Fruit fly (Drosophila melanogaster) whole organism, prepupa: ENCODE data around the gene CG16779.
A peak's percentile ranks its signal among the peaks of the same experiment; 100 is the strongest.

Experiments
- CG10631 ChIP-seq: fragments of 200-800 bp; sonication (Bioruptor generic); optimal IDR thresholded peaks from 2 replicates; lab custom pipeline; 2016; ENCODE audit warnings: missing biosample characterization, missing genetic modification characterization
- CG10669 ChIP-seq: fragments of 200-800 bp; sonication (Bioruptor generic); optimal IDR thresholded peaks from 3 replicates; lab custom pipeline; 2018; ENCODE audit warnings: missing biosample characterization, mild to moderate bottlenecking, missing genetic modification characterization, moderate library complexity
- CG11762 ChIP-seq: fragments of 200-800 bp; sonication (Bioruptor generic); optimal IDR thresholded peaks from 3 replicates; lab custom pipeline; 2016; ENCODE audit warnings: missing biosample characterization, missing genetic modification characterization; ENCODE audit not compliant: insufficient read depth
- CG11902 ChIP-seq: fragments of 200-800 bp; sonication (Bioruptor generic); optimal IDR thresholded peaks from 3 replicates; lab custom pipeline; 2016; ENCODE audit warnings: missing biosample characterization, missing genetic modification characterization
- CG15336 ChIP-seq: fragments of 200-800 bp; sonication (Bioruptor generic); IDR thresholded peaks from 2 replicates; pipeline ENCODE4 v1.3.6; 2022; ENCODE audit warnings: missing biosample characterization, missing genetic modification characterization
- CG1621 ChIP-seq: fragments of 200-800 bp; sonication (Bioruptor generic); optimal IDR thresholded peaks from 3 replicates; lab custom pipeline; 2018; ENCODE audit warnings: missing biosample characterization, mild to moderate bottlenecking, missing genetic modification characterization
- CG16779 ChIP-seq: fragments of 200-800 bp; sonication (Bioruptor generic); optimal IDR thresholded peaks from 3 replicates; lab custom pipeline; 2017; ENCODE audit warnings: missing biosample characterization, mild to moderate bottlenecking, missing genetic modification characterization
- CG3032 ChIP-seq: fragments of 200-800 bp; optimal IDR thresholded peaks from 2 replicates; lab custom pipeline; 2019; ENCODE audit warnings: missing biosample characterization, mild to moderate bottlenecking, missing genetic modification characterization, moderate library complexity
- CG32006 ChIP-seq: fragments of 200-800 bp; sonication (Bioruptor generic); optimal IDR thresholded peaks from 3 replicates; lab custom pipeline; 2017; ENCODE audit warnings: missing biosample characterization, mild to moderate bottlenecking, missing genetic modification characterization
- CG34406 ChIP-seq: fragments of 200-800 bp; sonication (Bioruptor generic); optimal IDR thresholded peaks from 3 replicates; lab custom pipeline; 2016; ENCODE audit warnings: missing biosample characterization, missing genetic modification characterization
- CG3919 ChIP-seq: fragments of 200-800 bp; sonication (Bioruptor generic); optimal IDR thresholded peaks from 3 replicates; lab custom pipeline; 2016; ENCODE audit warnings: missing biosample characterization, missing genetic modification characterization
- CG6276 ChIP-seq: fragments of 200-800 bp; sonication (Bioruptor generic); optimal IDR thresholded peaks from 2 replicates; lab custom pipeline; 2017; ENCODE audit warnings: missing biosample characterization, mild to moderate bottlenecking, missing genetic modification characterization
- CG6792 ChIP-seq: fragments of 200-800 bp; sonication (Bioruptor generic); optimal IDR thresholded peaks from 3 replicates; lab custom pipeline; 2016; ENCODE audit warnings: missing biosample characterization, missing genetic modification characterization
- CG6808 ChIP-seq: fragments of 200-800 bp; sonication (Bioruptor generic); optimal IDR thresholded peaks from 3 replicates; lab custom pipeline; 2017; ENCODE audit warnings: missing biosample characterization, missing genetic modification characterization, mild to moderate bottlenecking, moderate library complexity, missing genetic modification reagents
- CG7368 ChIP-seq: fragments of 200-800 bp; sonication (Bioruptor generic); optimal IDR thresholded peaks from 3 replicates; lab custom pipeline; 2016; ENCODE audit warnings: missing biosample characterization, missing genetic modification characterization
- CG8119 ChIP-seq: fragments of 200-800 bp; sonication (Bioruptor generic); IDR thresholded peaks from 3 replicates; pipeline ENCODE4 v1.3.6; 2022; ENCODE audit warnings: missing biosample characterization, missing genetic modification characterization
- CG8319 ChIP-seq: fragments of 200-800 bp; sonication (Bioruptor generic); optimal IDR thresholded peaks from 3 replicates; lab custom pipeline; 2016; ENCODE audit warnings: missing biosample characterization, missing genetic modification characterization
- CG8632 ChIP-seq: fragments of 200-800 bp; sonication (Bioruptor generic); optimal IDR thresholded peaks from 3 replicates; lab custom pipeline; 2016; ENCODE audit warnings: missing biosample characterization, missing genetic modification characterization
- CG9139 ChIP-seq: fragments of 200-800 bp; sonication (Bioruptor generic); optimal IDR thresholded peaks from 3 replicates; lab custom pipeline; 2017; ENCODE audit warnings: missing biosample characterization, mild to moderate bottlenecking, missing genetic modification characterization
- Eip75B ChIP-seq: fragments of 200-800 bp; sonication (Bioruptor generic); optimal IDR thresholded peaks from 3 replicates; lab custom pipeline; 2016; ENCODE audit warnings: missing biosample characterization, missing genetic modification characterization
- Eip93F ChIP-seq: fragments of 200-800 bp; sonication (Bioruptor generic); optimal IDR thresholded peaks from 2 replicates; lab custom pipeline; 2016; ENCODE audit warnings: missing biosample characterization, mild to moderate bottlenecking, missing genetic modification characterization
- Ets96B ChIP-seq: fragments of 200-800 bp; optimal IDR thresholded peaks from 2 replicates; lab custom pipeline; 2019; ENCODE audit warnings: missing biosample characterization, mild to moderate bottlenecking, missing genetic modification characterization, moderate library complexity
- Gug ChIP-seq: fragments of 200-800 bp; sonication (Bioruptor generic); IDR thresholded peaks from 2 replicates; pipeline ENCODE4 v1.3.6; 2022; ENCODE audit warnings: missing biosample characterization, missing genetic modification characterization
- Hr38 ChIP-seq: sonication (Bioruptor generic); optimal IDR thresholded peaks from 2 replicates; lab custom pipeline; 2016; ENCODE audit warnings: missing biosample characterization, missing genetic modification characterization
- Hr39 ChIP-seq: fragments of 200-800 bp; sonication (Bioruptor generic); optimal IDR thresholded peaks from 2 replicates; lab custom pipeline; 2016; ENCODE audit warnings: missing biosample characterization, missing genetic modification characterization
- Hr4 ChIP-seq: fragments of 200-800 bp; sonication (Bioruptor generic); optimal IDR thresholded peaks from 3 replicates; lab custom pipeline; 2016; ENCODE audit warnings: missing biosample characterization, missing genetic modification characterization
- Lpt ChIP-seq: fragments of 200-800 bp; sonication (Bioruptor generic); optimal IDR thresholded peaks from 3 replicates; lab custom pipeline; 2016; ENCODE audit warnings: missing biosample characterization, missing genetic modification characterization
- Met ChIP-seq: fragments of 200-800 bp; sonication (Bioruptor generic); optimal IDR thresholded peaks from 3 replicates; lab custom pipeline; 2016; ENCODE audit warnings: missing biosample characterization, missing genetic modification characterization
- OdsH ChIP-seq: fragments of 200-800 bp; sonication (Bioruptor generic); optimal IDR thresholded peaks from 3 replicates; lab custom pipeline; 2016; ENCODE audit warnings: missing biosample characterization, missing genetic modification characterization
- Smox ChIP-seq: fragments of 200-800 bp; sonication (Bioruptor generic); optimal IDR thresholded peaks from 3 replicates; lab custom pipeline; 2016; ENCODE audit warnings: missing biosample characterization, missing genetic modification characterization
- Sox14 ChIP-seq: fragments of 200-800 bp; sonication (Bioruptor generic); optimal IDR thresholded peaks from 3 replicates; lab custom pipeline; 2016; ENCODE audit warnings: missing biosample characterization, missing genetic modification characterization
- achi ChIP-seq: fragments of 200-800 bp; sonication (Bioruptor generic); optimal IDR thresholded peaks from 3 replicates; lab custom pipeline; 2016; ENCODE audit warnings: missing biosample characterization, missing genetic modification characterization
- dac ChIP-seq: fragments of 200-800 bp; sonication (Bioruptor generic); optimal IDR thresholded peaks from 2 replicates; lab custom pipeline; 2017; ENCODE audit warnings: missing biosample characterization, mild to moderate bottlenecking, missing genetic modification characterization
- dsx ChIP-seq: fragments of 200-800 bp; optimal IDR thresholded peaks from 3 replicates; lab custom pipeline; 2019; ENCODE audit warnings: missing biosample characterization, mild to moderate bottlenecking, missing genetic modification characterization, moderate library complexity; ENCODE audit not compliant: poor library complexity, severe bottlenecking
- eg ChIP-seq: fragments of 200-800 bp; sonication (Bioruptor generic); IDR thresholded peaks from 3 replicates; pipeline ENCODE4 v1.3.6; 2022; ENCODE audit warnings: missing biosample characterization, missing genetic modification characterization
- esn ChIP-seq: fragments of 200-800 bp; sonication (Bioruptor generic); optimal IDR thresholded peaks from 2 replicates; lab custom pipeline; 2016; ENCODE audit warnings: missing biosample characterization, mild to moderate bottlenecking, missing genetic modification characterization, moderate library complexity
- fd85E ChIP-seq: fragments of 200-800 bp; sonication (Bioruptor generic); optimal IDR thresholded peaks from 3 replicates; lab custom pipeline; 2016; ENCODE audit warnings: missing biosample characterization, missing genetic modification characterization
- fkh ChIP-seq: fragments of 200-800 bp; sonication (Bioruptor generic); optimal IDR thresholded peaks from 3 replicates; lab custom pipeline; 2017; ENCODE audit warnings: missing biosample characterization, mild to moderate bottlenecking, missing genetic modification characterization, moderate library complexity
- lz ChIP-seq: fragments of 200-800 bp; sonication (Bioruptor generic); optimal IDR thresholded peaks from 3 replicates; lab custom pipeline; 2016; ENCODE audit warnings: missing biosample characterization, missing genetic modification characterization
- pdm3 ChIP-seq: fragments of 200-800 bp; sonication (Bioruptor generic); optimal IDR thresholded peaks from 3 replicates; lab custom pipeline; 2016; ENCODE audit warnings: missing biosample characterization, missing genetic modification characterization
- salr ChIP-seq, 2 experiments: fragments of 200-800 bp; sonication (Bioruptor generic); optimal IDR thresholded peaks; 3 replicates each; lab custom pipeline; 2016 to 2018; ENCODE audit warnings: missing biosample characterization in 2 of 2, missing genetic modification characterization in 2 of 2, mild to moderate bottlenecking in 1 of 2
- ss ChIP-seq, 2 experiments: fragments of 200-800 bp; sonication (Bioruptor generic); optimal IDR thresholded peaks; 2 replicates in 1 of 2; 3 replicates in 1 of 2; lab custom pipeline; 2017 to 2018; ENCODE audit warnings: mild to moderate bottlenecking in 2 of 2, missing biosample characterization in 2 of 2, missing genetic modification characterization in 2 of 2, moderate library complexity in 1 of 2
- svp ChIP-seq: fragments of 200-800 bp; sonication (Bioruptor generic); peaks from one replicate; lab custom pipeline; 2016; ENCODE audit warnings: missing biosample characterization, missing genetic modification characterization
- topi ChIP-seq: fragments of 200-800 bp; sonication (Bioruptor generic); optimal IDR thresholded peaks from 3 replicates; lab custom pipeline; 2016; ENCODE audit warnings: missing biosample characterization, missing genetic modification characterization
- vri ChIP-seq: fragments of 200-800 bp; sonication (Bioruptor generic); optimal IDR thresholded peaks from 3 replicates; lab custom pipeline; 2016; ENCODE audit warnings: missing biosample characterization, mild to moderate bottlenecking, missing genetic modification characterization

The CG16779 gene

dm6 chr3R:9534125-9534496, 40.6 kb upstream of the CG16779 start (continued):
- TF ChIP-seq Ets96B (tag; lab: Kevin White, UChicago) (peak; percentile 84), lz (GFP tag; lab: Kevin White, UChicago) (peak; percentile 87), Lpt (GFP tag; lab: Kevin White, UChicago) (peak; percentile 88), CG10669 (GFP tag; lab: Kevin White, UChicago) (peak; percentile 84), Gug (GFP tag; lab: Robert Waterston, UW) (peak; percentile 89), CG15336 (GFP tag; lab: Robert Waterston, UW) (peak; percentile 94), Sox14 (GFP tag; lab: Kevin White, UChicago) (peak; percentile 93), Hr38 (GFP tag; lab: Kevin White, UChicago) (peak; percentile 18), Eip75B (GFP tag; lab: Kevin White, UChicago) (peak; percentile 87), Met (GFP tag; lab: Kevin White, UChicago) (peak; percentile 92), CG8632 (peak; percentile 91), CG16779 (tag; lab: Kevin White, UChicago) (no peak), CG11902 (GFP tag; lab: Kevin White, UChicago) (peak; percentile 83), CG11762 (peak; percentile 81)

- TF ChIP-seq Gug (GFP tag; lab: Robert Waterston, UW): peak; percentile 87
- peak; percentile 91 for TF ChIP-seq CG1621 (tag; lab: Kevin White, UChicago)
- TF ChIP-seq Hr39 (GFP tag; lab: Kevin White, UChicago): peak; percentile 96
- TF ChIP-seq CG3032 (tag; lab: Kevin White, UChicago): peak; percentile 94
- TF ChIP-seq CG8319 (GFP tag; lab: Kevin White, UChicago): peak; percentile 94
- peak; percentile 97 for TF ChIP-seq pdm3 (GFP tag; lab: Kevin White, UChicago)
- TF ChIP-seq vri (GFP tag; lab: Kevin White, UChicago): peak; percentile 84
- peak; percentile 92 for TF ChIP-seq CG15336 (GFP tag; lab: Robert Waterston, UW)
- TF ChIP-seq Met (GFP tag; lab: Kevin White, UChicago): peak; percentile 98
- peak; percentile 93 for TF ChIP-seq CG11902 (GFP tag; lab: Kevin White, UChicago)
- TF ChIP-seq CG6792: peak; percentile 97
- TF ChIP-seq CG9139 (GFP tag; lab: Kevin White, UChicago): peak; percentile 93
- peak; percentile 97 for TF ChIP-seq dac (GFP tag; lab: Kevin White, UChicago)
- peak; percentile 95 for TF ChIP-seq Ets96B (tag; lab: Kevin White, UChicago)
- peak; percentile 98 for TF ChIP-seq CG10631
- TF ChIP-seq CG8119 (GFP tag; lab: Robert Waterston, UW): peak; percentile 95
- TF ChIP-seq Eip93F (GFP tag; lab: Kevin White, UChicago): peak; percentile 68
- peak; percentile 94 to 98 for TF ChIP-seq ss (GFP tag; optimal IDR thresholded peaks at IDR 0.05; lab: Kevin White, UChicago)
- TF ChIP-seq dsx: peak; percentile 84
- TF ChIP-seq CG16779 (tag; lab: Kevin White, UChicago): peak; percentile 95
- TF ChIP-seq CG6276: peak; percentile 99
- TF ChIP-seq CG34406 (GFP tag; lab: Kevin White, UChicago): peak; percentile 96
- peak; percentile 97 for TF ChIP-seq achi (GFP tag; lab: Kevin White, UChicago)
- peak; percentile 96 for TF ChIP-seq CG8632
- TF ChIP-seq CG6808: peak; percentile 97
- peak; percentile 83 for TF ChIP-seq fd85E (GFP tag; lab: Kevin White, UChicago)
- peak; percentile 89 for TF ChIP-seq eg (GFP tag; lab: Robert Waterston, UW)
- TF ChIP-seq fkh: peak; percentile 99
- TF ChIP-seq topi (GFP tag; lab: Kevin White, UChicago): peak; percentile 98
- TF ChIP-seq CG7368 (GFP tag; lab: Kevin White, UChicago): peak; percentile 95
- TF ChIP-seq Smox (GFP tag; lab: Kevin White, UChicago): peak; percentile 97
- peak; percentile 99 for TF ChIP-seq CG32006 (GFP tag; lab: Kevin White, UChicago)
- peak; percentile 96 for TF ChIP-seq CG11762
- peak; percentile 97 for TF ChIP-seq CG3919
- peak; percentile 90 to 99 for TF ChIP-seq salr (GFP tag; optimal IDR thresholded peaks at IDR 0.05; lab: Kevin White, UChicago)
- TF ChIP-seq Sox14 (GFP tag; lab: Kevin White, UChicago): peak; percentile 98
- peak; percentile 99 for TF ChIP-seq esn (GFP tag; lab: Kevin White, UChicago)
- peak; percentile 96 for TF ChIP-seq OdsH (GFP tag; lab: Kevin White, UChicago)
- no peak for TF ChIP-seq Hr38 (GFP tag; lab: Kevin White, UChicago)
- TF ChIP-seq svp: peak; percentile 99
- TF ChIP-seq Hr4: peak; percentile 98
- TF ChIP-seq Lpt (GFP tag; lab: Kevin White, UChicago): peak; percentile 96
These were observed 40.0 kb upstream of the CG16779 start for dm6 chr3R:9533181-9534124.
